Fruit fly (Drosophila melanogaster) S2 (cell line): Measurements from ENCODE around the gene GCC185.

Experiments used
- CG8478 ChIP-seq: fragments of >200 bp; optimal IDR thresholded peaks from 2 replicates; lab custom pipeline; 2018
- CTCF ChIP-seq, 2 experiments: fragments of >200 bp; optimal IDR thresholded peaks; 2 replicates each; lab custom pipeline; 2018

dm6 chr3R:11984441-11984840 lies 26.1 kb upstream of the GCC185 start, which contains the start of gene CG3397:
- TF ChIP-seq CG8478 (no peak), CTCF (optimal IDR thresholded peaks at IDR 0.05; lab: Kevin White, UChicago) (no peak)
